Worm (Caenorhabditis elegans) whole organism, mixed stage, embryonic: Measurements from ENCODE around the gene cdr-6.

Experiments
- blmp-1 ChIP-seq: fragments of 150-350 bp; optimal IDR thresholded peaks from 2 replicates; lab custom pipeline; 2014; ENCODE audit warnings: missing biosample characterization, missing genetic modification characterization
- ces-1 ChIP-seq: fragments of 150-350 bp; optimal IDR thresholded peaks from 2 replicates; lab custom pipeline; 2014; ENCODE audit warnings: missing biosample characterization, missing genetic modification reagents, missing genetic modification characterization
- elt-1 ChIP-seq: sonication (generic microtip); optimal IDR thresholded peaks from 2 replicates; lab custom pipeline; 2017; ENCODE audit warnings: missing genetic modification characterization, mild to moderate bottlenecking, missing compliant biosample characterization, antibody characterized with exemption, moderate library complexity, borderline replicate concordance; ENCODE audit not compliant: insufficient read depth
- lin-13 ChIP-seq: fragments of 150-350 bp; optimal IDR thresholded peaks from 2 replicates; lab custom pipeline; 2014; ENCODE audit warnings: missing biosample characterization, missing genetic modification characterization
- lsy-2 ChIP-seq: fragments of 150-350 bp; optimal IDR thresholded peaks from 2 replicates; lab custom pipeline; 2014; ENCODE audit warnings: missing biosample characterization, missing genetic modification characterization
- mep-1 ChIP-seq: fragments of 150-350 bp; optimal IDR thresholded peaks from 2 replicates; lab custom pipeline; 2017; ENCODE audit warnings: missing biosample characterization, missing genetic modification reagents, missing genetic modification characterization, inconsistent platforms
- mls-2 ChIP-seq: sonication (generic microtip); optimal IDR thresholded peaks from 2 replicates; lab custom pipeline; 2016; ENCODE audit warnings: mild to moderate bottlenecking, missing genetic modification characterization, moderate library complexity, missing compliant biosample characterization
- nhr-2 ChIP-seq: fragments of 150-350 bp; optimal IDR thresholded peaks from 2 replicates; lab custom pipeline; 2014; ENCODE audit warnings: missing biosample characterization, missing genetic modification characterization
- nhr-28 ChIP-seq: fragments of 150-350 bp; optimal IDR thresholded peaks from 2 replicates; lab custom pipeline; 2014; ENCODE audit warnings: missing biosample characterization, missing genetic modification characterization
- nhr-76 ChIP-seq: sonication (generic microtip); optimal IDR thresholded peaks from 2 replicates; lab custom pipeline; 2017; ENCODE audit warnings: missing biosample characterization, missing genetic modification characterization
- snpc-4 ChIP-seq: fragments of 150-350 bp; optimal IDR thresholded peaks from 2 replicates; lab custom pipeline; 2014; ENCODE audit warnings: missing biosample characterization, missing genetic modification characterization
- unc-39 ChIP-seq: fragments of 150-350 bp; optimal IDR thresholded peaks from 2 replicates; lab custom pipeline; 2014; ENCODE audit warnings: missing biosample characterization, missing genetic modification characterization
- unc-62 ChIP-seq: fragments of 150-350 bp; optimal IDR thresholded peaks from 2 replicates; lab custom pipeline; 2014; ENCODE audit warnings: missing biosample characterization, missing genetic modification reagents, missing genetic modification characterization
- ztf-11 ChIP-seq: fragments of 150-350 bp; optimal IDR thresholded peaks from 2 replicates; lab custom pipeline; 2014; ENCODE audit warnings: missing biosample characterization, missing genetic modification characterization

DNA sequence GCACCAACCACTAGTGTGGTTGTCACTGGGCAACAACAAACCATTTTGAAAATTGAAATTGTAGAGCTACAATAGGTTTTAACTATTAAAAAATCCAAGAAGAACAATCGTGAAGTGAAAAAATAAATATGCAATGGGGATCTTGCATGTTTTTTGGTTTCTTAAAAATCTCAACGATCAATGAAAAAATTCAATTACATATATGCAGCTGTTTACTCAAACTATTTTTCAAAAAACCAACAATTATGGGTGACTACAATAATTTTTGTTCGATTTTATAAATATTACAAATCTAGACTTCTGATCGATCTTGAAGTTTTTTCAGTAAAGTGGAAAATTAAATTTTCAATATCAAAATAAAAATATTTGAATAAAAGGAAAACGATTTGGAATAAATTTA is 5.0 kb downstream of the cdr-6 start, which contains the start of gene cdr-4:
- TF ChIP-seq lsy-2: no peak
- no peak for TF ChIP-seq unc-62
- TF ChIP-seq nhr-76: no peak
- TF ChIP-seq blmp-1 (tag; lab: Kevin White, UChicago): no peak
- no peak for TF ChIP-seq elt-1
- no peak for TF ChIP-seq nhr-28 (tag; lab: Kevin White, UChicago)
- no peak for TF ChIP-seq nhr-2
- TF ChIP-seq lin-13: no peak
- no peak for TF ChIP-seq snpc-4
- no peak for TF ChIP-seq ces-1 (GFP tag; lab: Kevin White, UChicago)
- TF ChIP-seq ztf-11: no peak
- TF ChIP-seq unc-39 (tag; lab: Kevin White, UChicago): no peak
- TF ChIP-seq mep-1 (tag; lab: Kevin White, UChicago): no peak
- TF ChIP-seq mls-2 (tag; lab: Kevin White, UChicago): no peak
